Worm (Caenorhabditis elegans) whole organism, L4 larva: ENCODE measurements around the gene islo-1.

Experiments used
- aly-2 ChIP-seq: sonication (generic microtip); optimal IDR thresholded peaks from 2 replicates; lab custom pipeline; 2018; ENCODE audit warnings: missing biosample characterization, missing genetic modification characterization
- egl-27 ChIP-seq: sonication (generic microtip); optimal IDR thresholded peaks from 3 replicates; lab custom pipeline; 2017; ENCODE audit warnings: missing biosample characterization, missing genetic modification reagents, missing genetic modification characterization
- unc-62 ChIP-seq, 3 experiments: fragments of 150-350 bp in 1 of 3; sonication (generic microtip); optimal IDR thresholded peaks in 2 of 3; peaks in 1 of 3; 1 replicate in 1 of 3; 2 replicates in 2 of 3; lab custom pipeline; 2014 to 2017; ENCODE audit warnings: missing biosample characterization in 3 of 3, missing genetic modification characterization in 3 of 3, missing genetic modification reagents in 3 of 3, missing genotype in 1 of 3

ce11 chrIV:8183313-8183712 lies 47.1 kb downstream of the islo-1 start:
- TF ChIP-seq aly-2 (tag; lab: Kevin White, UChicago): no peak
- TF ChIP-seq unc-62 (GFP tag; optimal IDR thresholded peaks at IDR 0.05 in 1 of 2; lab: Kevin White, UChicago): no peak
- no peak for TF ChIP-seq unc-62 (tag; optimal IDR thresholded peaks at IDR 0.05; lab: Kevin White, UChicago)
- TF ChIP-seq egl-27 (tag; lab: Kevin White, UChicago): no peak
